Worm (Caenorhabditis elegans): ENCODE measurements around the gene col-142.

col-142 gene

ce11 chrV:6880623-6881022 is 49.6 kb downstream of the col-142 start:
- TF ChIP-seq elt-1 (tag; optimal IDR thresholded peaks at IDR 0.05) = no peak
- TF ChIP-seq lsy-2 (tag; optimal IDR thresholded peaks at IDR 0.05) = peak in 1 of 2 experiments; percentile 12
- TF ChIP-seq snpc-4 (tag; optimal IDR thresholded peaks at IDR 0.05) = peak; percentile 88
- peak; percentile 16 for TF ChIP-seq zag-1 (tag; optimal IDR thresholded peaks at IDR 0.05)
- TF ChIP-seq skn-1 (tag; optimal IDR thresholded peaks at IDR 0.05) = no peak
- no peak for TF ChIP-seq crh-2 (tag; optimal IDR thresholded peaks at IDR 0.05)
- TF ChIP-seq sma-9 (GFP tag; optimal IDR thresholded peaks at IDR 0.05) = peak; percentile 24
- no peak for TF ChIP-seq sma-9 (tag; optimal IDR thresholded peaks at IDR 0.05)
- TF ChIP-seq F13H6.1 (tag; optimal IDR thresholded peaks at IDR 0.05) = peak; percentile 37
- peak; percentile 29 for TF ChIP-seq C34F6.9 (tag; optimal IDR thresholded peaks at IDR 0.05)
- peak; percentile 4 for TF ChIP-seq lin-11 (tag; optimal IDR thresholded peaks at IDR 0.05)
- peak; percentile 32 for TF ChIP-seq sem-4 (tag; optimal IDR thresholded peaks at IDR 0.05)
- no peak for TF ChIP-seq R02D3.7 (tag; optimal IDR thresholded peaks at IDR 0.05)
- TF ChIP-seq mdl-1 (tag; optimal IDR thresholded peaks at IDR 0.05) = no peak
- TF ChIP-seq sma-3 (GFP tag; optimal IDR thresholded peaks at IDR 0.05) = no peak

DNA sequence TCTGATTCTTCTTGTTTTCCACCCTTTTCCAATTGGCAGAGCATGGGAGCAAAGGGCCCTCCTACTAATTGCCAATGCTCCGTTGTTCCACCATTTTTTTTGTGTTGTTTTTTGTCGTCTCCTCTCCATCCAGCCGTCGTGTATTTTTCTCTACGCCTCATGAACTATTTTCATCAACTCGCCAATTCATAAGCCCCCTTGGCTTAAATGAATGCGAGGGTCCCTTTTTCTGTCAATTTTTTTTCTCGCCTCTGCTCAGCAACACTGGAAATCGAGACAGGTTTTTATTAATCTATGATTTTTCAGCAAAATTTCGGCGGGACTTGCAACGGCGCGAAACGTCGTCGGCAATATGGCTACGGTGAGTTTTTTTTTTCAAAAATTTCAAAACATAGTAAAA is 50.1 kb downstream of the col-142 start, which contains the start of gene unc-70:
Gene unc-70, plus strand, starts transcription at position 301 of the 400 bp plus-strand sequence.
- TF ChIP-seq lsy-2 (tag; optimal IDR thresholded peaks at IDR 0.05) = no peak
- peak; percentile 5 for TF ChIP-seq unc-55 (GFP tag; optimal IDR thresholded peaks at IDR 0.05)
- TF ChIP-seq F13H6.1 (tag; optimal IDR thresholded peaks at IDR 0.05) = no peak

DNA sequence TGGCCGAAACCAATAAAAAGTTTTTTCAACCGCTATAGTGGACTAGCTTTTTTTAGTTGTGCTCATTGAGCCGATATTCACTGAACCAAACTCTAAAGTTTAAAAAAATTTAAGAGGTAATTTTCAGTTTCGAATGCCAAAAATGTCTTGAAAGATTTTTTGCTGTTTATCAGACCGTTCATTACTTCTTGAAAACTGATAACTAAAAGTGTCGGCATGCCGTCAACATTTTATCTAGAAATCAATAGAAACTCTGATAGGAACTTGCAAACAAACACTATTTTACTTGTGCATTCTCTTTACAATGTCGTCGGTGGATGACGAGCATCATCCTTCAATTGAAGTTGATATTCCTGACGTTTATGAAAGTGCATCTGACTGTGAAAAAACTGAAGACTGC is 50.8 kb downstream of the col-142 start:
- TF ChIP-seq lin-13 (GFP tag; optimal IDR thresholded peaks at IDR 0.05) (no peak), fos-1 (tag; optimal IDR thresholded peaks at IDR 0.05) (peak; percentile 59), ztf-11 (tag; optimal IDR thresholded peaks at IDR 0.05) (no peak)

All from whole organism, L2 larva.